Fruit fly (Drosophila melanogaster) whole organism, pupa: ENCODE results near the gene CG32533.

Experiments used
- CG10348 ChIP-seq: fragments of 200-800 bp; sonication (Bioruptor generic); IDR thresholded peaks from 2 replicates; pipeline ENCODE4 v1.3.6; 2022; ENCODE audit warnings: missing biosample characterization, missing genetic modification characterization
- CG12605 ChIP-seq: fragments of 200-800 bp; sonication (Bioruptor generic); IDR thresholded peaks from 2 replicates; pipeline ENCODE4 v1.3.6; 2022; ENCODE audit warnings: missing biosample characterization, missing genetic modification characterization
- CG13204 ChIP-seq: fragments of 200-800 bp; sonication (Bioruptor generic); optimal IDR thresholded peaks from 2 replicates; lab custom pipeline; 2018; ENCODE audit warnings: missing biosample characterization, mild to moderate bottlenecking, missing genetic modification characterization, moderate library complexity
- CG14655 ChIP-seq: fragments of 200-800 bp; sonication (Bioruptor generic); optimal IDR thresholded peaks from 3 replicates; lab custom pipeline; 2017; ENCODE audit warnings: mild to moderate bottlenecking, missing biosample characterization, missing genetic modification reagents, missing genetic modification characterization
- CG17806 ChIP-seq: fragments of 200-800 bp; sonication (Bioruptor generic); optimal IDR thresholded peaks from 2 replicates; lab custom pipeline; 2018; ENCODE audit warnings: missing biosample characterization, mild to moderate bottlenecking, missing genetic modification characterization, moderate library complexity
- CG32121 ChIP-seq: fragments of 200-800 bp; sonication (Bioruptor generic); IDR thresholded peaks from 2 replicates; pipeline ENCODE4 v1.3.6; 2022; ENCODE audit warnings: missing biosample characterization, missing genetic modification characterization
- CG34367 ChIP-seq: fragments of 200-800 bp; sonication (Bioruptor generic); optimal IDR thresholded peaks from 2 replicates; lab custom pipeline; 2018; ENCODE audit warnings: missing biosample characterization, mild to moderate bottlenecking, missing genetic modification characterization
- CG4496 ChIP-seq: fragments of 200-800 bp; sonication (Bioruptor generic); IDR thresholded peaks from 3 replicates; pipeline ENCODE4 v1.3.6; 2022; ENCODE audit warnings: missing biosample characterization, missing genetic modification characterization
- CG8159 ChIP-seq: fragments of 200-800 bp; sonication (Bioruptor generic); optimal IDR thresholded peaks from 3 replicates; lab custom pipeline; 2018; ENCODE audit warnings: missing biosample characterization, mild to moderate bottlenecking, missing genetic modification characterization, moderate library complexity
- CG8301 ChIP-seq: fragments of 200-800 bp; sonication (Bioruptor generic); optimal IDR thresholded peaks from 2 replicates; lab custom pipeline; 2018; ENCODE audit warnings: missing biosample characterization, mild to moderate bottlenecking, missing genetic modification characterization
- CG9948 ChIP-seq: fragments of 200-800 bp; sonication (Bioruptor generic); optimal IDR thresholded peaks from 2 replicates; lab custom pipeline; 2018; ENCODE audit warnings: missing biosample characterization, mild to moderate bottlenecking, missing genetic modification characterization, moderate library complexity
- D1 ChIP-seq: fragments of 200-800 bp; sonication (Bioruptor generic); optimal IDR thresholded peaks from 2 replicates; lab custom pipeline; 2018; ENCODE audit warnings: missing biosample characterization, mild to moderate bottlenecking, missing genetic modification characterization, moderate library complexity
- EcR ChIP-seq: fragments of 200-800 bp; sonication (Bioruptor generic); optimal IDR thresholded peaks from 3 replicates; lab custom pipeline; 2019; ENCODE audit warnings: missing biosample characterization, missing genetic modification characterization, mild to moderate bottlenecking, moderate library complexity, missing genetic modification reagents
- Ets98B ChIP-seq: fragments of 200-800 bp; sonication (Bioruptor generic); IDR thresholded peaks from 2 replicates; pipeline ENCODE4 v1.3.6; 2022; ENCODE audit warnings: missing biosample characterization, missing genetic modification characterization
- Pif1A ChIP-seq: fragments of 200-800 bp; sonication (Bioruptor generic); optimal IDR thresholded peaks from 3 replicates; lab custom pipeline; 2016; ENCODE audit warnings: missing biosample characterization, missing genetic modification characterization
- Pif1B ChIP-seq: fragments of 200-800 bp; sonication (Bioruptor generic); optimal IDR thresholded peaks from 3 replicates; lab custom pipeline; 2016; ENCODE audit warnings: missing biosample characterization, missing genetic modification characterization
- Snoo ChIP-seq: fragments of 200-800 bp; sonication (Bioruptor generic); optimal IDR thresholded peaks from 3 replicates; lab custom pipeline; 2017; ENCODE audit warnings: missing biosample characterization, mild to moderate bottlenecking, missing genetic modification characterization, inconsistent platforms
- fd96Ca ChIP-seq: fragments of 200-800 bp; sonication (Bioruptor generic); IDR thresholded peaks from 3 replicates; pipeline ENCODE4 v1.3.6; 2022; ENCODE audit warnings: missing biosample characterization, missing genetic modification characterization
- gl ChIP-seq: fragments of 200-800 bp; sonication (Bioruptor generic); optimal IDR thresholded peaks from 2 replicates; lab custom pipeline; 2018; ENCODE audit warnings: missing biosample characterization, mild to moderate bottlenecking, missing genetic modification characterization
- rn ChIP-seq: fragments of 200-800 bp; sonication (Bioruptor generic); IDR thresholded peaks from 2 replicates; pipeline ENCODE4 v1.3.6; 2022; ENCODE audit warnings: missing biosample characterization, missing genetic modification characterization

Gene CG32533

DNA sequence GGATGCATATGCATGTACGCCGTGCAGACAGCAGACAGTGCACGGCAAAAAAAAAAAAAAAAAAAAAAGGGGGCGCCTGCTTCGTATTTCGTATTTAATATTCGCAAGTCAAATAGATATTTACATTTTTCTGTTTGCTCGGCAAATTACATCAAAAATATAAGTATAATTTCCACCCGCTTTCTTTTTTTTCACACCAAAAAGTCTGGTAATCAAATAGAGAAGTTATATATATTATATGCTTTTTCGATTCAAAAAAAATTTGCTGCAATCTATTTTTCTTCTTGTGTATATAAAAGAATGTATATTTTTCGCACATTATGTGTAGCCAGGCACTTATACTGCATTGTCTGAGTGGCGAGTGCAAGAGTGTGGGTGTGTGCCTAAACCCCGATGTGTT lies 30.9 kb downstream of the CG32533 start:
- TF ChIP-seq CG8159 (tag; lab: Kevin White, UChicago) (peak; percentile 17), CG9948 (tag; lab: Kevin White, UChicago) (peak; percentile 21), CG17806 (peak; percentile 18), Pif1A (no peak), D1 (no peak), CG4496 (0 out of 3 replicates have a peak, but pooled peaks have one; percentile 14), CG14655 (GFP tag; lab: Kevin White, UChicago) (peak; percentile 18), rn (GFP tag; lab: Robert Waterston, UW) (no peak)

DNA sequence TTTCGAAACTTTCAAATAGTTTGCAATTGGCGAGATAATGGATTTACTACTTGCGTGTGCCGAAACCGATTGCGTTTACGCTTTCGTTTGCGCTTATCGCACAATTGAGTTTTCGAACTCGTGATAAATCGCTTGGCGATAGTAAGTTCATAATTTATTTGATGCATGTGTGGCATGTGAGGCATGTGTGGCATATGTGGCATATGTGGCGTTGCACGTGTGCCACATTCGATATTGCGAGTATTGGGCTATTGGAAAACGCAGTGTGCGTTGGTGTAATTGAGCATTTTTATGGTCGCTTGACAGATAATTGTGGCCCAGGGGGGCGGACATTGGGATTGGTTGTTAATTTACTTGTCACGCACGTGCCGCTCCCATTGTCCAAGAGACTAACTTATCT lies 45.4 kb downstream of the CG32533 start:
- TF ChIP-seq CG12605 (GFP tag; lab: Robert Waterston, UW) = no peak
- TF ChIP-seq EcR (GFP tag; lab: Kevin White, UChicago) = no peak
- no peak for TF ChIP-seq rn (GFP tag; lab: Robert Waterston, UW)
- no peak for TF ChIP-seq CG9948 (tag; lab: Kevin White, UChicago)
- no peak for TF ChIP-seq CG13204 (GFP tag; lab: Kevin White, UChicago)
- TF ChIP-seq CG34367 = no peak
- TF ChIP-seq Snoo (tag; lab: Kevin White, UChicago) = no peak
- TF ChIP-seq CG17806 = no peak
- no peak for TF ChIP-seq CG32121 (GFP tag; lab: Robert Waterston, UW)
- TF ChIP-seq Pif1B (GFP tag; lab: Kevin White, UChicago) = no peak
- TF ChIP-seq CG4496 = no peak
- TF ChIP-seq Ets98B (GFP tag; lab: Robert Waterston, UW) = no peak
- TF ChIP-seq Pif1A = no peak
- no peak for TF ChIP-seq CG8301
- TF ChIP-seq gl = no peak
- TF ChIP-seq D1 = no peak
- TF ChIP-seq fd96Ca (GFP tag; lab: Robert Waterston, UW) = no peak
- TF ChIP-seq CG10348 (GFP tag; lab: Robert Waterston, UW) = no peak
- no peak for TF ChIP-seq CG8159 (tag; lab: Kevin White, UChicago)

DNA sequence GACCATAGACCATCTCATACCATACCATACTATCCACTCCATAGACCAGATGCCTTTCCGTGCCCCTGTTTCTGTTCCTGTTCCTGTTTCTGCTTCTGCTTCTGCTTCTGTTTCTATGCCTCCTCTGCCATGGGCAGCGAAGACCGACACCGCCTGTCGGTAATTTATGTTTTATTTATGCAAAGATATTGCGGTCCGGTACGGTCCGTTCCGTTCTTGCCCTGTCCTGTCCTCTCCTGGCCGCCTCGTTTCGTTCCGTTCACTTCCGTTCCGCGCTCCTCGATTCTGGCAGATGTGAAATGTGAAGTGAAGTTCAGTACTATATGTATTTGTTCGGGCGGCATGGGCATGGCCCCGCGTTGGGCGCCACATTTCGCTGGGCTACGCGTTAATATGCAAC lies 50.0 kb downstream of the CG32533 start:
- TF ChIP-seq CG13204 (GFP tag; lab: Kevin White, UChicago) (peak; percentile 36), Ets98B (GFP tag; lab: Robert Waterston, UW) (no peak)
